Worm (Caenorhabditis elegans) whole organism, L2 larva: ENCODE data around the gene frm-3.

Experiments used
- elt-3 ChIP-seq: sonication (generic microtip); optimal IDR thresholded peaks from 2 replicates; lab custom pipeline; 2017; ENCODE audit warnings: missing biosample characterization, missing genetic modification characterization
- nhr-25 ChIP-seq: fragments of 150-350 bp; sonication (generic microtip); optimal IDR thresholded peaks from 3 replicates; lab custom pipeline; 2014; ENCODE audit warnings: missing biosample characterization, missing genetic modification characterization
- sem-4 ChIP-seq: fragments of 150-350 bp; optimal IDR thresholded peaks from 2 replicates; lab custom pipeline; 2014; ENCODE audit warnings: missing biosample characterization, missing genetic modification reagents, missing genetic modification characterization
- zag-1 ChIP-seq: fragments of 150-350 bp; optimal IDR thresholded peaks from 2 replicates; lab custom pipeline; 2014; ENCODE audit warnings: missing biosample characterization, missing genetic modification characterization
- ztf-11 ChIP-seq: sonication (generic microtip); optimal IDR thresholded peaks from 2 replicates; lab custom pipeline; 2017; ENCODE audit warnings: missing biosample characterization, missing genetic modification characterization

ce11 chrX:11630499-11630898 is 58.2 kb downstream of the frm-3 start:
- TF ChIP-seq ztf-11 (tag; lab: Kevin White, UChicago) = no peak
- no peak for TF ChIP-seq nhr-25 (tag; lab: Kevin White, UChicago)
- TF ChIP-seq sem-4 (tag; lab: Kevin White, UChicago) = no peak
- peak; percentile 27 for TF ChIP-seq zag-1 (tag; lab: Kevin White, UChicago)
- no peak for TF ChIP-seq elt-3 (tag; lab: Kevin White, UChicago)
